Fruit fly (Drosophila melanogaster): ENCODE results near the gene Mhc.

The Mhc gene

DNA sequence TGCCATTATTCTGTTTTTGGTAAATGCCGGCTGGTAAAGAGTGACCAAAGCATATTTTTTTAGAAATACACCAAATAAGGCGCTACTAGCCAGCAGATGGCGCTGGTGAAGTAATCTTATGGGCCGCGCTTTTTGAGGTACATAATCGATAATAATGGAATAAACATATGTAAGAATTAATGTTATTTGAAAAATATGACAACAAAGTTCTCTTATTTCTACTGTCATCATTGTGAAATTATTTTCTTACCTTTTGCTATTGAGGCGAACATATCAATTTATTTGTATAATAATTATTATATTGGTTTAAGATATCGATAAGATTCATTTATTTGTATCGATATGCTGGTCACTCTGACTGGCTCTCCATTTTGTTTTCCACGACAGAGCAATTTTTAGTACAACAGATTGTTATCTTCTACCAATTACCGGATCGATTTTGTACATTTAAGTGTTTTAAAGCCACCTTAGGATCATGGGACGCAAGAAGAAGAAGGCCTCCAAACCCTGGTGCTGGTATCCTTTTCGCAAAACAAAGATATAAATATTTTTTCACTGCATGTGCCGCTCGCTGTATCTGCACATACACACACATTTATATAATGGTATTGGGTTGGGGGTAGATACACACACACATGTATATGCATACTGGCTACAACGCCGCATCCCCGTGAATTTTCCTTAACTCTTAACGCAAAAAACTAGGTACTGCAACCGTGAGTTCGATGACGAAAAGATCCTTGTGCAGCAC, 23.1 kb upstream of the Mhc start, which contains the start of the genes LSm7 and BuGZ (continued):
- TF ChIP-seq al (GFP tag; IDR thresholded peaks at IDR 0.05) (no peak), crc (GFP tag; optimal IDR thresholded peaks at IDR 0.05) (no peak), gcm2 (GFP tag; optimal IDR thresholded peaks at IDR 0.05) (no peak), nerfin-1 (tag; optimal IDR thresholded peaks at IDR 0.05) (peak; percentile 17), tup (GFP tag; optimal IDR thresholded peaks at IDR 0.05) (no peak), CG2678 (tag; optimal IDR thresholded peaks at IDR 0.05) (no peak), zen (tag; optimal IDR thresholded peaks at IDR 0.05) (peak; percentile 68), lmd (GFP tag; IDR thresholded peaks at IDR 0.05) (no peak), gce (GFP tag; IDR thresholded peaks at IDR 0.05) (no peak), fd96Cb (tag; optimal IDR thresholded peaks at IDR 0.05) (no peak), pum (GFP tag; optimal IDR thresholded peaks at IDR 0.05) (no peak), CG11504 (tag; optimal IDR thresholded peaks at IDR 0.05) (no peak), CG17912 (GFP tag; optimal IDR thresholded peaks at IDR 0.05) (peak; percentile 74), inv (GFP tag; IDR thresholded peaks at IDR 0.05; ENCODE audit: partially characterized antibody) (peak; percentile 60), ara (GFP tag; IDR thresholded peaks at IDR 0.05) (no peak), CG2116 (GFP tag; optimal IDR thresholded peaks at IDR 0.05) (peak; percentile 85), chif (GFP tag; optimal IDR thresholded peaks at IDR 0.05) (peak in 1 of 2 experiments; percentile 19), slbo (GFP tag; IDR thresholded peaks at IDR 0.05) (peak; percentile 24; the same call in 1 of the 2 replicates), tap (tag; optimal IDR thresholded peaks at IDR 0.05) (no peak), CG12769 (tag; optimal IDR thresholded peaks at IDR 0.05) (no peak), seq (GFP tag; IDR thresholded peaks at IDR 0.05) (no peak), Dip3 (GFP tag; optimal IDR thresholded peaks at IDR 0.05) (no peak), CG10366 (GFP tag; IDR thresholded peaks at IDR 0.05) (no peak), Trl (optimal IDR thresholded peaks at IDR 0.05) (no peak), Trl (GFP tag; optimal IDR thresholded peaks at IDR 0.05) (peak; percentile 32), ase (GFP tag; IDR thresholded peaks at IDR 0.05) (no peak), D19A (tag; optimal IDR thresholded peaks at IDR 0.05) (no peak), CG14965 (GFP tag; optimal IDR thresholded peaks at IDR 0.05; ENCODE audit: borderline replicate concordance) (peak; percentile 98), CG18262 (tag; optimal IDR thresholded peaks at IDR 0.05) (peak; percentile 63), Sox100B (GFP tag; optimal IDR thresholded peaks at IDR 0.05) (no peak), lola (GFP tag; optimal IDR thresholded peaks at IDR 0.05) (peak in 1 of 3 experiments; percentile 33), vfl (GFP tag; optimal IDR thresholded peaks at IDR 0.05) (no peak), jumu (GFP tag; optimal IDR thresholded peaks at IDR 0.05) (no peak), TFAM (GFP tag; optimal IDR thresholded peaks at IDR 0.05) (no peak), dmrt11E (tag; optimal IDR thresholded peaks at IDR 0.05) (peak; percentile 55), YL-1 (GFP tag; optimal IDR thresholded peaks at IDR 0.05) (peak; percentile 95), CG15696 (tag; optimal IDR thresholded peaks at IDR 0.05) (peak; percentile 41), CG34376 (GFP tag; optimal IDR thresholded peaks at IDR 0.05) (no peak), Xrp1 (GFP tag; IDR thresholded peaks at IDR 0.05) (peak; percentile 31; the same call in 1 of the 2 replicates), ab (GFP tag; optimal IDR thresholded peaks at IDR 0.05) (no peak), Deaf1 (tag; optimal IDR thresholded peaks at IDR 0.05) (no peak), Hand (GFP tag; optimal IDR thresholded peaks at IDR 0.05) (no peak), CG2889 (GFP tag; IDR thresholded peaks at IDR 0.05) (no peak), Ada2b (GFP tag; IDR thresholded peaks at IDR 0.05) (no peak), lov (optimal IDR thresholded peaks at IDR 0.05) (no peak), lov (GFP tag; IDR thresholded peaks at IDR 0.05) (no peak), bab2 (GFP tag; optimal IDR thresholded peaks at IDR 0.05) (no peak), CG3847 (GFP tag; IDR thresholded peaks at IDR 0.05) (peak; percentile 62), CG6683 (GFP tag; optimal IDR thresholded peaks at IDR 0.05) (no peak), eyg (GFP tag; optimal IDR thresholded peaks at IDR 0.05) (no peak)

Data from whole organism, embryonic.